Fruit fly (Drosophila melanogaster): ENCODE results near the gene CG33120.
A peak's percentile ranks its signal among the peaks of the same experiment; 100 is the strongest.

The CG33120 gene

DNA sequence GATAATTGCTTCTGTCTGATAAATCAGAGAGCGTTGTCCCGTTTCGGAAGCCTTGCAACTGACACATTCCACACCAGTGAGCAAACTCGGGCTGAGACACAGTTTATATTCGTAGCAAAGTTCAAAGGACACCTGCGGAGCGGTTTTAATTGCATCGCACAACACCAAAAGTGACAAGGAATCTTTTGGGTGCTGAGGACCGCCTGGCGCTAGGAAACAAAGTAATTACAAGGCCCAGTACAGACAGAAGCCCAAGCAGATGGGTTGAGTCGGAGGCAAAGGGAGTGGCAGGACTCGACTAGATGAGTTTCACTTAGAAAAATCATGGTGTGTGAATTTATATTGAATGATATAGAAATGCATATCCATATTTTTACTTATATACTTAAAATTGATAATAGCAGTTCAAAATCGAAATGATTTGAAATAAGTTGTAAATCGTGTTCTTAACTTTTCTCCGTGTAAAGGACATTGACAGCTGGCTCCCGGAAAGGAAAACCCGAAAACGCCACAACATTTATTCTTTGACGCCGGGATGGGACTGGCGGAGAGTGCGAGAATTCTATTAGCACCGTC is 35.5 kb downstream of the CG33120 start:
- TF ChIP-seq insv (optimal IDR thresholded peaks at IDR 0.05) (no peak), Sin3A (optimal IDR thresholded peaks at IDR 0.05) (no peak), Myc (optimal IDR thresholded peaks at IDR 0.05) (no peak), ttk (optimal IDR thresholded peaks at IDR 0.05) (no peak), h (optimal IDR thresholded peaks at IDR 0.05) (no peak), psq (optimal IDR thresholded peaks at IDR 0.05) (no peak)

dm6 chr2L:18805637-18806403 is 38.6 kb downstream of the CG33120 start:
- no peak for TF ChIP-seq Myc (optimal IDR thresholded peaks at IDR 0.05)
- TF ChIP-seq h (optimal IDR thresholded peaks at IDR 0.05) = no peak
- no peak for TF ChIP-seq psq (optimal IDR thresholded peaks at IDR 0.05)
- no peak for TF ChIP-seq insv (optimal IDR thresholded peaks at IDR 0.05)
- no peak for TF ChIP-seq ttk (optimal IDR thresholded peaks at IDR 0.05)
- TF ChIP-seq Sin3A (optimal IDR thresholded peaks at IDR 0.05) = no peak

DNA sequence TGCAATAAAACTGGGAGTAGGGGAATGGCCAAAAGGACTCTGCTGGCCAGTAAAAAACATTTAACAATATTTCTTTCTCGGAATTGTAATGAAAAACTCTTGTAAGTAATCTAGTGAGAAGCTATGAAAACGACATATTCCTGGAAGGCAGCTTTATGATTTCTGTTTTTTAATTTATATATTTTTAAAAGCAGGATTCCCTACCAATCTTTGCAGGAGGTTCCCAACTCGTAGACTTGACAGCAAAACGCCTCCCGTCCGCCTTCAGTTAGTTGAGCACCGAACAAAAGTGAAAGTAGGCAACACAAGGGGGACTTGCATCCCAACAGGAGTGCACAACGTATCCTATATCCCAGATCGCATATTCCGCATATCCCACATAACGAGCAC is 39.1 kb downstream of the CG33120 start, which contains the start of gene CG43814:
CG43814 (minus strand) TSS at position 101 of the 390 bp plus-strand sequence.
- TF ChIP-seq Myc (optimal IDR thresholded peaks at IDR 0.05) (no peak), h (optimal IDR thresholded peaks at IDR 0.05) (no peak), ttk (optimal IDR thresholded peaks at IDR 0.05) (no peak), psq (optimal IDR thresholded peaks at IDR 0.05) (no peak), insv (optimal IDR thresholded peaks at IDR 0.05) (no peak), Sin3A (optimal IDR thresholded peaks at IDR 0.05) (no peak)

DNA sequence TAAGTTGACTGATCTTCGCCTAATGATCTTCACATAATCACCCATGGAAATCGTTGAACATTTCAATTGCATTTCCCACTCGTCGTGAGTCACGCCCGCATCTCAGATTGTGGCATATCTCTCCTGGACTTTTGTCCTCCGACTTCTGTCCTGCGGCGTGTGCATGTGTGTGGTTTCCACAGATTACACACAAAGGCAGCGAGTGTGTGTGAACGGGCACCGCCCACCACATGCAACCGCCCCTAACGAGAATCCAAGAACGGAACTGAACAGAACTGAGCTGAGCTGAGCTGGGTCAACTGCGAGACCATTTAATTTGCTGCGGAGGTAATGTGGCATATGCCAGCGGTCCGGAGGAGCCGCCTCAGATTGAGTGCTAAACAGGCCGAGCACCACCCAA is 42.7 kb downstream of the CG33120 start:
- TF ChIP-seq Myc (optimal IDR thresholded peaks at IDR 0.05) (no peak), ttk (optimal IDR thresholded peaks at IDR 0.05) (no peak), Sin3A (optimal IDR thresholded peaks at IDR 0.05) (no peak), insv (optimal IDR thresholded peaks at IDR 0.05) (no peak), h (optimal IDR thresholded peaks at IDR 0.05) (no peak), psq (optimal IDR thresholded peaks at IDR 0.05) (no peak)

DNA sequence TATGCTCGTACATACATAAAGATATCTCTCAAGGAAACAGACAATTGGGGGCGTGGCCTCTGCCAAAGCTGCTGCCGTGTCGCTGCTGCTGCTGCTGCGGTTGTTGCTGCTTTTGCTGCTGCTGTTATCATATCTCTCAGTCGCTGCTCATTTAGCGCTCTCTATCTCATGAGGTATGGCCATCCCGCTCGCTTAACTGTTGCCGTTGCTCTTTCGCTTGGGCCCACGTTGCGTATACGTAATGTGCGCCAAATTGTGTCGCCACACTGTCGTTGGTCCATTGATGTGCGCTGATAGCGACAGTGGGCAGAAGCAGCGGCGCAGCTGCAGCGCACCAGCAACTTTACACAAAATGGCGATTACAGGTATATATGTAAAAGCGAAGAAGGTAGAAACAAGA is 47.9 kb downstream of the CG33120 start:
- no peak for TF ChIP-seq insv (optimal IDR thresholded peaks at IDR 0.05)

- TF ChIP-seq ttk (optimal IDR thresholded peaks at IDR 0.05) (no peak), insv (optimal IDR thresholded peaks at IDR 0.05) (peak; percentile 67)
Observed at dm6 chr2L:18795917-18796402, 48.4 kb downstream of the CG33120 start.

dm6 chr2L:18793243-18793642 is 51.1 kb downstream of the CG33120 start:
- TF ChIP-seq h (optimal IDR thresholded peaks at IDR 0.05) = no peak
- TF ChIP-seq ttk (optimal IDR thresholded peaks at IDR 0.05) = no peak
- TF ChIP-seq Sin3A (optimal IDR thresholded peaks at IDR 0.05) = no peak
- TF ChIP-seq insv (optimal IDR thresholded peaks at IDR 0.05) = no peak
- TF ChIP-seq Myc (optimal IDR thresholded peaks at IDR 0.05) = no peak
- no peak for TF ChIP-seq psq (optimal IDR thresholded peaks at IDR 0.05)

DNA sequence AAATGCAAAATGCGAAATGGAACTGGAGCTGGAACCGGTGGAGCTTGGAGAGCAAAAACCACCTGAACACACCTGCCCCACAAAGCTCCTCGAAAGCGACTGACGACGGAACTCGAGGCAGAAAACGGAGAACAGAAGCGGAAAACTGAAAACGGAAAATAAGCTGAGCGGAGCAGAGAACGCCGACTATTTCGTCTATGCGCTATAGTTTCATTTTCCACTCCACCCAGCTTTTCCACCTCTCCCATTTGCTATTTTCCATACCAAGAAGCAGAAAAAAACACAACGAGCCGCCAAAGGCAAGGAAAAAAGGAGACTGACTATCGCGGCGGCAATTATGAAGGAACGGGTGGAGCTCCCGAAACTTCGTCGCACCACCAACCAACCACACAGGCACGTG is 51.6 kb downstream of the CG33120 start, which contains the start of gene ham:
ham (minus strand) TSS at position 101 of the 400 bp plus-strand sequence.
- TF ChIP-seq ttk (optimal IDR thresholded peaks at IDR 0.05) (no peak), Sin3A (optimal IDR thresholded peaks at IDR 0.05) (no peak), Myc (optimal IDR thresholded peaks at IDR 0.05) (no peak), psq (optimal IDR thresholded peaks at IDR 0.05) (no peak), insv (optimal IDR thresholded peaks at IDR 0.05) (no peak), h (optimal IDR thresholded peaks at IDR 0.05) (no peak)

Measured in Kc167 (cell line).